Worm (Caenorhabditis elegans) whole organism, L1 larva: ENCODE data around the gene F28F5.4.

Experiments
- C04F5.9 ChIP-seq: sonication (generic microtip); optimal IDR thresholded peaks from 2 replicates; lab custom pipeline; 2016; ENCODE audit warnings: missing genetic modification characterization, missing compliant biosample characterization
- C16A3.4 ChIP-seq: fragments of 150-350 bp; optimal IDR thresholded peaks from 2 replicates; lab custom pipeline; 2014; ENCODE audit warnings: missing biosample characterization, missing genetic modification characterization
- C34B4.2 ChIP-seq: sonication (generic microtip); optimal IDR thresholded peaks from 2 replicates; lab custom pipeline; 2017; ENCODE audit warnings: mild to moderate bottlenecking, missing genetic modification characterization, missing compliant biosample characterization
- F16B12.6 ChIP-seq: fragments of 150-350 bp; optimal IDR thresholded peaks from 2 replicates; lab custom pipeline; 2014; ENCODE audit warnings: missing biosample characterization, missing genetic modification characterization
- alr-1 ChIP-seq: fragments of 200-800 bp; sonication (Bioruptor generic); optimal IDR thresholded peaks from 2 replicates; lab custom pipeline; 2018; ENCODE audit warnings: borderline replicate concordance, mild to moderate bottlenecking, missing genetic modification characterization, missing compliant biosample characterization
- aly-2 ChIP-seq: fragments of 150-350 bp; optimal IDR thresholded peaks from 2 replicates; lab custom pipeline; 2014; ENCODE audit warnings: missing biosample characterization, missing genetic modification characterization
- ama-1 ChIP-seq: fragments of 150-350 bp; optimal IDR thresholded peaks from 2 replicates; lab custom pipeline; 2014
- blmp-1 ChIP-seq: fragments of 150-350 bp; optimal IDR thresholded peaks from 2 replicates; lab custom pipeline; 2014; ENCODE audit warnings: missing biosample characterization, missing genetic modification characterization
- ceh-8 ChIP-seq: fragments of 200-800 bp; sonication (Bioruptor generic); optimal IDR thresholded peaks from 2 replicates; lab custom pipeline; 2018; ENCODE audit warnings: mild to moderate bottlenecking, missing genetic modification characterization, moderate library complexity, missing compliant biosample characterization
- ceh-82 ChIP-seq, 3 experiments: fragments of 150-350 bp in 1 of 3; sonication (generic microtip) in 2 of 3; optimal IDR thresholded peaks; 2 replicates each; lab custom pipeline; 2014 to 2017; ENCODE audit warnings: missing biosample characterization in 3 of 3, missing genetic modification characterization in 3 of 3
- ceh-88 ChIP-seq: fragments of 200-800 bp; sonication (Bioruptor generic); IDR thresholded peaks from 2 replicates; pipeline ENCODE4 v1.3.6; 2022; ENCODE audit warnings: missing genetic modification characterization, missing compliant biosample characterization
- ceh-90 ChIP-seq: sonication (generic microtip); optimal IDR thresholded peaks from 2 replicates; lab custom pipeline; 2016; ENCODE audit warnings: missing genetic modification characterization, missing compliant biosample characterization
- ces-1 ChIP-seq: fragments of 150-350 bp; optimal IDR thresholded peaks from 2 replicates; lab custom pipeline; 2014; ENCODE audit warnings: missing biosample characterization, missing genetic modification reagents, missing genetic modification characterization
- efl-1 ChIP-seq, 4 experiments: fragments of 150-350 bp; optimal IDR thresholded peaks in 3 of 4; peaks in 1 of 4; 1 replicate in 1 of 4; 2 replicates in 3 of 4; lab custom pipeline; 2014; ENCODE audit warnings: missing biosample characterization in 2 of 4, missing genetic modification characterization in 2 of 4, missing genetic modification reagents in 2 of 4
- efl-3 ChIP-seq: fragments of 200-800 bp; sonication (Bioruptor generic); optimal IDR thresholded peaks from 2 replicates; lab custom pipeline; 2018; ENCODE audit warnings: mild to moderate bottlenecking, missing genetic modification characterization, missing compliant biosample characterization
- egl-13 ChIP-seq: sonication (generic microtip); optimal IDR thresholded peaks from 2 replicates; lab custom pipeline; 2016; ENCODE audit warnings: missing genotype, missing genetic modification reagents, missing genetic modification characterization, missing compliant biosample characterization
- elt-2 ChIP-seq: sonication (generic microtip); optimal IDR thresholded peaks from 2 replicates; lab custom pipeline; 2016; ENCODE audit warnings: missing genetic modification characterization, mild to moderate bottlenecking, inconsistent platforms, missing compliant biosample characterization, missing genetic modification reagents
- elt-3 ChIP-seq, 6 experiments: fragments of 150-350 bp in 1 of 6; sonication (generic microtip); optimal IDR thresholded peaks; 2 replicates each; lab custom pipeline; 2017 to 2018; ENCODE audit warnings: missing biosample characterization in 6 of 6, missing genetic modification characterization in 6 of 6, inconsistent platforms in 1 of 6
- ets-5 ChIP-seq: fragments of 200-800 bp; sonication (Bioruptor generic); IDR thresholded peaks from 2 replicates; pipeline ENCODE4 v1.3.6; 2022; ENCODE audit warnings: missing genetic modification characterization, missing compliant biosample characterization
- fkh-8 ChIP-seq: sonication (generic microtip); optimal IDR thresholded peaks from 2 replicates; lab custom pipeline; 2016; ENCODE audit warnings: mild to moderate bottlenecking, missing genetic modification characterization, missing compliant biosample characterization
- fos-1 ChIP-seq: fragments of 150-350 bp; optimal IDR thresholded peaks from 2 replicates; lab custom pipeline; 2014; ENCODE audit warnings: missing biosample characterization, missing genetic modification characterization
- grh-1 ChIP-seq: fragments of 200-800 bp; sonication (Bioruptor generic); IDR thresholded peaks from 2 replicates; pipeline ENCODE4 v1.3.6; 2022; ENCODE audit warnings: missing genetic modification reagents, missing genetic modification characterization, missing compliant biosample characterization
- irx-1 ChIP-seq: sonication (generic microtip); optimal IDR thresholded peaks from 2 replicates; lab custom pipeline; 2016; ENCODE audit warnings: missing genetic modification characterization, missing compliant biosample characterization
- isw-1 ChIP-seq: fragments of 200-800 bp; sonication (Bioruptor generic); IDR thresholded peaks from 2 replicates; pipeline ENCODE4 v1.3.6; 2022; ENCODE audit warnings: missing genetic modification characterization, missing compliant biosample characterization
- lin-13 ChIP-seq: fragments of 150-350 bp; optimal IDR thresholded peaks from 2 replicates; lab custom pipeline; 2014; ENCODE audit warnings: missing biosample characterization, missing genetic modification reagents, missing genetic modification characterization
- lin-15B ChIP-seq: fragments of 150-350 bp; sonication (generic microtip); optimal IDR thresholded peaks from 3 replicates; lab custom pipeline; 2014; ENCODE audit warnings: missing biosample characterization, missing genetic modification characterization
- lin-35 ChIP-seq, 2 experiments: fragments of 150-350 bp; optimal IDR thresholded peaks; 2 replicates each; lab custom pipeline; 2014; ENCODE audit warnings: missing biosample characterization in 2 of 2, missing genetic modification characterization in 2 of 2, missing genetic modification reagents in 2 of 2
- lsy-2 ChIP-seq, 2 experiments: fragments of 150-350 bp; optimal IDR thresholded peaks; 2 replicates each; lab custom pipeline; 2014; ENCODE audit warnings: missing biosample characterization in 2 of 2, missing genetic modification characterization in 2 of 2
- mab-9 ChIP-seq: fragments of 200-800 bp; sonication (Bioruptor generic); IDR thresholded peaks from 2 replicates; pipeline ENCODE4 v1.3.6; 2022; ENCODE audit warnings: missing genetic modification reagents, missing genetic modification characterization, missing compliant biosample characterization
- mdl-1 ChIP-seq, 2 experiments: fragments of 150-350 bp; optimal IDR thresholded peaks; 2 replicates each; lab custom pipeline; 2014 to 2017; ENCODE audit warnings: missing biosample characterization in 2 of 2, missing genetic modification characterization in 2 of 2, inconsistent platforms in 1 of 2
- mep-1 ChIP-seq: fragments of 150-350 bp; optimal IDR thresholded peaks from 2 replicates; lab custom pipeline; 2014; ENCODE audit warnings: missing biosample characterization, missing genetic modification characterization
- nhr-11 ChIP-seq: fragments of 150-350 bp; optimal IDR thresholded peaks from 2 replicates; lab custom pipeline; 2014; ENCODE audit warnings: missing biosample characterization, missing genetic modification characterization
- nhr-19 ChIP-seq: fragments of 200-800 bp; sonication (Bioruptor generic); conservative IDR thresholded peaks from 2 replicates; pipeline ENCODE4 v1.3.6; 2022; ENCODE audit warnings: missing genetic modification characterization, missing compliant biosample characterization
- nhr-20 ChIP-seq: sonication (generic microtip); optimal IDR thresholded peaks from 2 replicates; lab custom pipeline; 2016; ENCODE audit warnings: mild to moderate bottlenecking, missing genetic modification characterization, missing compliant biosample characterization
- nhr-28 ChIP-seq: fragments of 150-350 bp; optimal IDR thresholded peaks from 2 replicates; lab custom pipeline; 2014; ENCODE audit warnings: missing biosample characterization, missing genetic modification characterization
- nhr-47 ChIP-seq: sonication (generic microtip); optimal IDR thresholded peaks from 2 replicates; lab custom pipeline; 2016; ENCODE audit warnings: mild to moderate bottlenecking, missing genetic modification characterization, moderate library complexity, missing compliant biosample characterization
- nhr-71 ChIP-seq: sonication (generic microtip); optimal IDR thresholded peaks from 2 replicates; lab custom pipeline; 2016; ENCODE audit warnings: mild to moderate bottlenecking, missing genetic modification characterization, moderate library complexity, missing compliant biosample characterization
- nhr-77 ChIP-seq: fragments of 150-350 bp; optimal IDR thresholded peaks from 2 replicates; lab custom pipeline; 2014; ENCODE audit warnings: missing biosample characterization, missing genetic modification characterization
- nhr-84 ChIP-seq: sonication (generic microtip); optimal IDR thresholded peaks from 2 replicates; lab custom pipeline; 2017; ENCODE audit warnings: missing biosample characterization, missing genetic modification characterization
- pag-3 ChIP-seq: sonication (generic microtip); optimal IDR thresholded peaks from 2 replicates; lab custom pipeline; 2017; ENCODE audit warnings: missing genetic modification characterization, mild to moderate bottlenecking, missing compliant biosample characterization, antibody characterized with exemption, borderline replicate concordance; ENCODE audit not compliant: insufficient read depth
- pax-3 ChIP-seq: fragments of 200-800 bp; sonication (Bioruptor generic); optimal IDR thresholded peaks from 2 replicates; lab custom pipeline; 2018; ENCODE audit warnings: mild to moderate bottlenecking, missing genetic modification characterization, moderate library complexity, missing compliant biosample characterization
- pqm-1 ChIP-seq: sonication (generic microtip); optimal IDR thresholded peaks from 3 replicates; lab custom pipeline; 2017; ENCODE audit warnings: missing biosample characterization, missing genetic modification characterization
- skn-1 ChIP-seq: fragments of 150-350 bp; optimal IDR thresholded peaks from 2 replicates; lab custom pipeline; 2014; ENCODE audit warnings: missing biosample characterization, missing genetic modification characterization
- snpc-4 ChIP-seq: fragments of 150-350 bp; optimal IDR thresholded peaks from 2 replicates; lab custom pipeline; 2014; ENCODE audit warnings: missing biosample characterization, missing genetic modification characterization
- snu-23 ChIP-seq: sonication (generic microtip); optimal IDR thresholded peaks from 2 replicates; lab custom pipeline; 2016; ENCODE audit warnings: missing genetic modification characterization, missing compliant biosample characterization
- sox-4 ChIP-seq: sonication (generic microtip); optimal IDR thresholded peaks from 2 replicates; lab custom pipeline; 2016; ENCODE audit warnings: missing genetic modification characterization, missing compliant biosample characterization
- sup-37 ChIP-seq: fragments of 200-800 bp; sonication (Bioruptor generic); optimal IDR thresholded peaks from 2 replicates; lab custom pipeline; 2018; ENCODE audit warnings: mild to moderate bottlenecking, missing genetic modification characterization, missing compliant biosample characterization
- tbx-2 ChIP-seq: sonication (generic microtip); optimal IDR thresholded peaks from 2 replicates; lab custom pipeline; 2016; ENCODE audit warnings: missing genetic modification characterization, missing compliant biosample characterization
- unc-30 ChIP-seq: sonication (generic microtip); optimal IDR thresholded peaks from 2 replicates; lab custom pipeline; 2017; ENCODE audit warnings: missing biosample characterization, missing genetic modification characterization
- unc-62 ChIP-seq: fragments of 150-350 bp; optimal IDR thresholded peaks from 2 replicates; lab custom pipeline; 2014; ENCODE audit warnings: missing biosample characterization, missing genetic modification reagents, missing genetic modification characterization
- unc-86 ChIP-seq: sonication (generic microtip); optimal IDR thresholded peaks from 2 replicates; lab custom pipeline; 2016; ENCODE audit warnings: missing genetic modification characterization, missing compliant biosample characterization
- unc-98 ChIP-seq: fragments of 200-800 bp; sonication (Bioruptor generic); IDR thresholded peaks from 2 replicates; pipeline ENCODE4 v1.3.6; 2022; ENCODE audit warnings: missing genetic modification characterization, missing compliant biosample characterization
- ztf-11 ChIP-seq, 2 experiments: sonication (generic microtip); optimal IDR thresholded peaks; 2 replicates each; lab custom pipeline; 2016 to 2017; ENCODE audit warnings: missing genetic modification characterization in 2 of 2, missing biosample characterization in 1 of 2, missing compliant biosample characterization in 1 of 2
- ztf-4 ChIP-seq: fragments of 150-350 bp; optimal IDR thresholded peaks from 2 replicates; lab custom pipeline; 2014; ENCODE audit warnings: missing biosample characterization, missing genetic modification characterization

Gene F28F5.4

ce11 chrIII:6797965-6798364 lies 18.9 kb downstream of the F28F5.4 start, which contains the start of gene R05H11.2 (continued):
- no peak for TF ChIP-seq ces-1
- TF ChIP-seq unc-98 (GFP tag; lab: Robert Waterston, UW) = no peak
- TF ChIP-seq isw-1 (GFP tag; lab: Robert Waterston, UW) = no peak
- no peak for TF ChIP-seq ama-1 (lab: Kevin White, UChicago)
- no peak for TF ChIP-seq efl-3 (GFP tag; lab: Kevin White, UChicago)
- TF ChIP-seq irx-1 (tag; lab: Kevin White, UChicago) = no peak
- TF ChIP-seq pag-3 = peak; percentile 46
- TF ChIP-seq aly-2 (tag; lab: Kevin White, UChicago) = no peak
- TF ChIP-seq nhr-47 (tag; lab: Kevin White, UChicago) = peak; percentile 34
- no peak for TF ChIP-seq nhr-11 (tag; lab: Kevin White, UChicago)
- no peak for TF ChIP-seq elt-2 (tag; lab: Kevin White, UChicago)
- TF ChIP-seq unc-86 (tag; lab: Kevin White, UChicago) = no peak
- peak; percentile 71 for TF ChIP-seq nhr-20 (tag; lab: Kevin White, UChicago)
- peak; percentile 23; the same call in 1 of the 2 replicates for TF ChIP-seq nhr-19 (GFP tag; lab: Robert Waterston, UW)
- TF ChIP-seq nhr-28 = no peak
- TF ChIP-seq elt-3 (tag; optimal IDR thresholded peaks at IDR 0.05; lab: Kevin White, UChicago) = peak in 4 of 6 experiments; percentile 29 to 92 (median 64)
- no peak for TF ChIP-seq pqm-1 (tag; lab: Kevin White, UChicago)
- TF ChIP-seq unc-62 (GFP tag; lab: Kevin White, UChicago) = no peak
- no peak for TF ChIP-seq C34B4.2 (tag; lab: Kevin White, UChicago)
- peak; percentile 46 for TF ChIP-seq lin-13 (GFP tag; lab: Kevin White, UChicago)
- TF ChIP-seq mab-9 (GFP tag; lab: Robert Waterston, UW) = no peak
- TF ChIP-seq sox-4 = no peak
- no peak for TF ChIP-seq sup-37 (GFP tag; lab: Kevin White, UChicago)
- no peak for TF ChIP-seq tbx-2 (tag; lab: Kevin White, UChicago)
- TF ChIP-seq ceh-88 = no peak
- no peak for TF ChIP-seq nhr-77 (tag; lab: Kevin White, UChicago)
- peak in 2 of 3 experiments; percentile 11 to 21 for TF ChIP-seq ceh-82 (tag; optimal IDR thresholded peaks at IDR 0.05; lab: Kevin White, UChicago)
- no peak for TF ChIP-seq snpc-4 (tag; lab: Kevin White, UChicago)
- TF ChIP-seq ztf-4 (tag; lab: Kevin White, UChicago) = no peak
- TF ChIP-seq skn-1 (tag; lab: Kevin White, UChicago) = no peak
- peak; percentile 70 for TF ChIP-seq snu-23
- no peak for TF ChIP-seq unc-30 (tag; lab: Kevin White, UChicago)
- TF ChIP-seq F16B12.6 (tag; lab: Kevin White, UChicago) = no peak
- no peak for TF ChIP-seq pax-3 (tag; lab: Kevin White, UChicago)
- no peak for TF ChIP-seq egl-13 (tag; lab: Kevin White, UChicago)
- peak in 1 of 2 experiments; percentile 11 for TF ChIP-seq mdl-1 (tag; optimal IDR thresholded peaks at IDR 0.05; lab: Kevin White, UChicago)
- TF ChIP-seq ets-5 (GFP tag; lab: Robert Waterston, UW) = no peak
- no peak for TF ChIP-seq lin-15B (tag; lab: Kevin White, UChicago)
- no peak for TF ChIP-seq fos-1 (tag; lab: Kevin White, UChicago)
- TF ChIP-seq ztf-11 (tag; optimal IDR thresholded peaks at IDR 0.05; lab: Kevin White, UChicago) = peak in 1 of 2 experiments; percentile 46
- peak; percentile 27 for TF ChIP-seq C16A3.4
- peak; percentile 97 for TF ChIP-seq blmp-1 (tag; lab: Kevin White, UChicago)
- peak in 1 of 2 experiments; percentile 51 for TF ChIP-seq lin-35 (GFP tag; optimal IDR thresholded peaks at IDR 0.05; lab: Kevin White, UChicago)
- TF ChIP-seq nhr-71 (tag; lab: Kevin White, UChicago) = peak; percentile 66
- no peak for TF ChIP-seq fkh-8 (tag; lab: Kevin White, UChicago)
- peak; percentile 61; the same call in 1 of the 2 replicates for TF ChIP-seq grh-1
- peak; percentile 30 for TF ChIP-seq mep-1 (tag; lab: Kevin White, UChicago)
- no peak for TF ChIP-seq C04F5.9
- TF ChIP-seq ceh-90 (tag; lab: Kevin White, UChicago) = no peak
- TF ChIP-seq ceh-8 (GFP tag; lab: Kevin White, UChicago) = no peak
- peak; percentile 30 to 77 for TF ChIP-seq lsy-2 (tag; optimal IDR thresholded peaks at IDR 0.05; lab: Kevin White, UChicago)
- TF ChIP-seq nhr-84 = no peak
- no peak for TF ChIP-seq alr-1 (tag; lab: Kevin White, UChicago)
- TF ChIP-seq efl-1 (optimal IDR thresholded peaks at IDR 0.05; lab: Kevin White, UChicago) = peak; percentile 5 to 28
- TF ChIP-seq efl-1 (GFP tag; optimal IDR thresholded peaks at IDR 0.05 in 1 of 2; lab: Kevin White, UChicago) = no peak
